Worm (Caenorhabditis elegans) whole organism, mixed stage, embryonic: Measurements from ENCODE around the gene F38B2.2.

Experiments
- M03D4.4 ChIP-seq: sonication (generic microtip); optimal IDR thresholded peaks from 2 replicates; lab custom pipeline; 2017; ENCODE audit warnings: mild to moderate bottlenecking, missing genetic modification characterization, missing compliant biosample characterization
- bed-3 ChIP-seq: fragments of 200-800 bp; sonication (Bioruptor generic); optimal IDR thresholded peaks from 3 replicates; lab custom pipeline; 2018; ENCODE audit warnings: mild to moderate bottlenecking, missing genetic modification characterization, moderate library complexity, missing compliant biosample characterization
- blmp-1 ChIP-seq: fragments of 150-350 bp; optimal IDR thresholded peaks from 2 replicates; lab custom pipeline; 2014; ENCODE audit warnings: missing biosample characterization, missing genetic modification characterization
- ceh-39 ChIP-seq: fragments of 150-350 bp; optimal IDR thresholded peaks from 2 replicates; lab custom pipeline; 2014; ENCODE audit warnings: missing biosample characterization, missing genetic modification characterization
- ceh-83 ChIP-seq: fragments of 200-800 bp; sonication (Bioruptor generic); optimal IDR thresholded peaks from 2 replicates; lab custom pipeline; 2018; ENCODE audit warnings: mild to moderate bottlenecking, missing genetic modification characterization, missing compliant biosample characterization
- ces-1 ChIP-seq: fragments of 150-350 bp; optimal IDR thresholded peaks from 2 replicates; lab custom pipeline; 2014; ENCODE audit warnings: missing biosample characterization, missing genetic modification reagents, missing genetic modification characterization
- cnd-1 ChIP-seq: fragments of 200-800 bp; sonication (Bioruptor generic); optimal IDR thresholded peaks from 2 replicates; lab custom pipeline; 2018; ENCODE audit warnings: mild to moderate bottlenecking, missing genetic modification characterization, missing compliant biosample characterization
- drap-1 ChIP-seq: fragments of 200-800 bp; sonication (Bioruptor generic); optimal IDR thresholded peaks from 3 replicates; lab custom pipeline; 2018; ENCODE audit warnings: mild to moderate bottlenecking, missing genetic modification characterization, missing compliant biosample characterization
- elt-1 ChIP-seq: sonication (generic microtip); optimal IDR thresholded peaks from 2 replicates; lab custom pipeline; 2017; ENCODE audit warnings: missing genetic modification characterization, mild to moderate bottlenecking, missing compliant biosample characterization, antibody characterized with exemption, moderate library complexity, borderline replicate concordance; ENCODE audit not compliant: insufficient read depth
- elt-3 ChIP-seq: fragments of 150-350 bp; optimal IDR thresholded peaks from 2 replicates; lab custom pipeline; 2014; ENCODE audit warnings: missing biosample characterization, missing genetic modification characterization
- flh-1 ChIP-seq: fragments of 200-800 bp; sonication (Bioruptor generic); optimal IDR thresholded peaks from 2 replicates; lab custom pipeline; 2018; ENCODE audit warnings: mild to moderate bottlenecking, missing genetic modification characterization, moderate library complexity, missing compliant biosample characterization
- ham-2 ChIP-seq: fragments of 200-800 bp; sonication (Bioruptor generic); optimal IDR thresholded peaks from 2 replicates; lab custom pipeline; 2018; ENCODE audit warnings: mild to moderate bottlenecking, missing genetic modification characterization, missing compliant biosample characterization
- hlh-1 ChIP-seq: fragments of 150-350 bp; optimal IDR thresholded peaks from 2 replicates; lab custom pipeline; 2014; ENCODE audit warnings: missing biosample characterization, missing genetic modification reagents, missing genetic modification characterization
- lin-32 ChIP-seq: fragments of 200-800 bp; sonication (Bioruptor generic); optimal IDR thresholded peaks from 2 replicates; lab custom pipeline; 2018; ENCODE audit warnings: mild to moderate bottlenecking, missing genetic modification characterization, missing compliant biosample characterization
- lsy-2 ChIP-seq: fragments of 150-350 bp; optimal IDR thresholded peaks from 2 replicates; lab custom pipeline; 2014; ENCODE audit warnings: missing biosample characterization, missing genetic modification characterization
- mab-5 ChIP-seq: fragments of 150-350 bp; optimal IDR thresholded peaks from 2 replicates; lab custom pipeline; 2014; ENCODE audit warnings: missing biosample characterization, missing genetic modification characterization
- mls-2 ChIP-seq: sonication (generic microtip); optimal IDR thresholded peaks from 2 replicates; lab custom pipeline; 2016; ENCODE audit warnings: mild to moderate bottlenecking, missing genetic modification characterization, moderate library complexity, missing compliant biosample characterization
- nhr-12 ChIP-seq: fragments of 150-350 bp; optimal IDR thresholded peaks from 2 replicates; lab custom pipeline; 2014; ENCODE audit warnings: missing biosample characterization, missing genetic modification characterization
- nhr-2 ChIP-seq: fragments of 150-350 bp; optimal IDR thresholded peaks from 2 replicates; lab custom pipeline; 2014; ENCODE audit warnings: missing biosample characterization, missing genetic modification characterization
- nhr-237 ChIP-seq: fragments of 150-350 bp; optimal IDR thresholded peaks from 2 replicates; lab custom pipeline; 2014; ENCODE audit warnings: missing biosample characterization, missing genetic modification characterization
- nhr-28 ChIP-seq: fragments of 150-350 bp; optimal IDR thresholded peaks from 2 replicates; lab custom pipeline; 2014; ENCODE audit warnings: missing biosample characterization, missing genetic modification characterization
- nhr-76 ChIP-seq: sonication (generic microtip); optimal IDR thresholded peaks from 2 replicates; lab custom pipeline; 2017; ENCODE audit warnings: missing biosample characterization, missing genetic modification characterization
- pha-4 ChIP-seq: fragments of 150-350 bp; optimal IDR thresholded peaks from 2 replicates; lab custom pipeline; 2018; ENCODE audit warnings: missing biosample characterization, missing genetic modification reagents, missing genetic modification characterization
- sem-2 ChIP-seq: fragments of 200-800 bp; sonication (Bioruptor generic); optimal IDR thresholded peaks from 2 replicates; lab custom pipeline; 2018; ENCODE audit warnings: mild to moderate bottlenecking, missing genetic modification characterization, missing compliant biosample characterization
- snpc-4 ChIP-seq: fragments of 150-350 bp; optimal IDR thresholded peaks from 2 replicates; lab custom pipeline; 2014; ENCODE audit warnings: missing biosample characterization, missing genetic modification characterization
- sptf-1 ChIP-seq: sonication (generic microtip); optimal IDR thresholded peaks from 2 replicates; lab custom pipeline; 2017; ENCODE audit warnings: mild to moderate bottlenecking, missing genetic modification characterization, moderate library complexity, missing compliant biosample characterization
- unc-120 ChIP-seq: sonication (generic microtip); optimal IDR thresholded peaks from 2 replicates; lab custom pipeline; 2017; ENCODE audit warnings: missing genetic modification characterization, missing compliant biosample characterization; ENCODE audit not compliant: poor library complexity, severe bottlenecking
- unc-39 ChIP-seq: fragments of 150-350 bp; optimal IDR thresholded peaks from 2 replicates; lab custom pipeline; 2014; ENCODE audit warnings: missing biosample characterization, missing genetic modification characterization
- unc-62 ChIP-seq: fragments of 150-350 bp; optimal IDR thresholded peaks from 2 replicates; lab custom pipeline; 2014; ENCODE audit warnings: missing biosample characterization, missing genetic modification reagents, missing genetic modification characterization
- ztf-11 ChIP-seq: fragments of 150-350 bp; optimal IDR thresholded peaks from 2 replicates; lab custom pipeline; 2014; ENCODE audit warnings: missing biosample characterization, missing genetic modification characterization

Gene F38B2.2

DNA sequence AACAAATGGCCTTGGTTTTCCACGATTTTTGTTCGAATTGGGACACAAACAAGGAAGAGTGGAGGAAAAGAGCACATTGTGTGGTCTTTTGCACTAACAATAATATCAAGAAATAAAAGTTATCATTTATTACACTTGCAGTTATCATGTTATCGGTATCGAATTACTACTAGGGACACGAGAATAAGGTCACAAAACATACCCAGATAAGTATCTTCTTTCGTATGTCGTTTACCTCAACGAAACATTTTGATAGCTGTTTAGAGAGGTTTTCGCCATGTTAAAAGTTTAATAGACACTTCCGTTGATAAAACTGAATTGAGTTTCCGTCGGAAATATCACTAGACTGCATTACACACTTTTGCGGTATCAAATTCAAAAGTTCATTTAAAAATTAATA is 28.2 kb downstream of the F38B2.2 start:
- no peak for TF ChIP-seq drap-1 (GFP tag; lab: Kevin White, UChicago)

DNA sequence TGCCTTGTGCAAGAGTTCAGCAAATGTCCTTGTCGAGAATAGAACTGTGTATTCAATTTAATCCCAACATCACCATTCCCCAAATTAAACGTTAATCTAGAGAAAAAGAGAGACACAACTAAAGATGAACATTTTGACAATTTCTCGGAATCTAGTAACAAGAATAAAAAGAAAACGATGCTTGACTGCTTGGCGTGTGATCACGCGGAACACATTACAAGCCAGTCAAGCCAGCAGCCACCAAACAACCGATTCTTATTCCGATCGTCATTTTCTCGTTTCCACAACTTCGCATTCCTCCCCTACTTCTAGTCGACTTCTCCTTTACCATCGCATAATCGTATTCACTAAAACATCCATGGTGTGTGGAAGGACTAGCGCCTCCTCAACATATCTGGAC is 29.8 kb downstream of the F38B2.2 start:
- TF ChIP-seq ztf-11 (tag; lab: Kevin White, UChicago) (no peak), snpc-4 (tag; lab: Kevin White, UChicago) (no peak), mls-2 (tag; lab: Kevin White, UChicago) (no peak), pha-4 (no peak), lin-32 (GFP tag; lab: Kevin White, UChicago) (no peak), lsy-2 (no peak), unc-62 (GFP tag; lab: Kevin White, UChicago) (no peak)

DNA sequence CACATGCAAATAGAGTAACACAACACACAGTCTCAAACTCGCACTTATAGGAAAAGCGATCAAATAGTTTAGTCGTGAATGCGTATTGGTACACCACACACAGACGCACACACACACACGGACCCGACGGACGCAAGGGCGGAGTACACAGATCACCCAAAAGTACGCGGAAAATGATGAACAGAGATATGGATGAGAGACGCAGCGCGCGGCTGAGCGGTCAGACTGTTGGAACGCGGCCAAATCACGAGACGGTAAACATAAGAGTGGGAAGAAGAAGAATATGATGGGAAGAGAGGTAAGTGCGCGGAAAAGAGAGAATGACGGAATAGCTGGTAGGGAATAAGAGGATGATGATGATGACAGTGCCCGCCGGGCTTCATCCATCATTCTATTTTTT is 31.1 kb downstream of the F38B2.2 start:
- TF ChIP-seq mls-2 (tag; lab: Kevin White, UChicago) (peak; percentile 40), drap-1 (GFP tag; lab: Kevin White, UChicago) (peak; percentile 71), ham-2 (GFP tag; lab: Kevin White, UChicago) (peak; percentile 73), pha-4 (peak; percentile 82), snpc-4 (tag; lab: Kevin White, UChicago) (no peak), M03D4.4 (tag; lab: Kevin White, UChicago) (peak; percentile 59), sptf-1 (peak; percentile 53), blmp-1 (tag; lab: Kevin White, UChicago) (no peak), lsy-2 (no peak), unc-62 (GFP tag; lab: Kevin White, UChicago) (peak; percentile 24), hlh-1 (tag; lab: Kevin White, UChicago) (peak; percentile 32)

DNA sequence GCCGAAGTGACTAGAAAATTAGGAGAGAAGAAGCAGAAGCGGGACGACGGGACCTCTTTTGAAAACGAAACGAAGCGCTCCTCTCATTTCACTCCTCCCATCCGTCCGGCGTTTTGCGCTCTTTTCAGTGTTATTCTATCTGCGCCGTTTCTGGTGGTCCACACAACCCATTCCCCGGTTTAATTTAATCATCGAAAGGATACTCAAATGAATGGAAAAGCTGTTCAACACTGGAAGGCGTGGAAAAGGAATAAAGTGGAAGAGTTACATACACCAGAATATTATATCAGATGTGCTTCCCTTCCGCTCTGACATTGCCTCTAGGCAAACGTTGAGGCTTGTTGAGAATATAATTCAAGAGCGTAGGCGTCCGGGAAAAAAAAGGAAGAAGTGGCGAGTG is 34.1 kb downstream of the F38B2.2 start:
- TF ChIP-seq elt-1 (tag; lab: Kevin White, UChicago): no peak
- TF ChIP-seq ces-1 (GFP tag; lab: Kevin White, UChicago): peak; percentile 76

DNA sequence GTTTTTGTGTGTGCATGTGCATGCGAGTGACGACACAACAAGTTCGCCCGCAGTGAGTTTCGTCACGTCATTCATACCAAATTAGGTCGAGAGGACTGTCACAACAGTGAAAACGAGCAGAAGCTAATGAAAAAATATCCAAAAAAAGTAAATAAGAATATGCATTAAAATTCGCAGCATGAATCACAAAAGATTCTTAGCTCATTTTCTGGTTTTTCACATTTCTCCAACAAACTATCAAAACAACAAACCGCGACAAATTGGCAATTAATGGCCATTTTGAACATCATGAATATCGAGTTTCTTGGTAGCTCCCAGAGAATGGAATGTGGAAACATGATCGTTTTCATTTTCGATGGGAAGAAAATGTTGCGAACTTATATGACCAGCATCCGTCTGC is 35.6 kb downstream of the F38B2.2 start:
- TF ChIP-seq snpc-4 (tag; lab: Kevin White, UChicago): no peak
- no peak for TF ChIP-seq elt-1 (tag; lab: Kevin White, UChicago)
- TF ChIP-seq ceh-83 (GFP tag; lab: Kevin White, UChicago): no peak
- TF ChIP-seq sem-2 (GFP tag; lab: Kevin White, UChicago): no peak
- no peak for TF ChIP-seq hlh-1 (tag; lab: Kevin White, UChicago)
- TF ChIP-seq ces-1 (GFP tag; lab: Kevin White, UChicago): no peak
- TF ChIP-seq nhr-28 (tag; lab: Kevin White, UChicago): no peak
- TF ChIP-seq nhr-237 (tag; lab: Kevin White, UChicago): no peak
- TF ChIP-seq unc-39: no peak
- no peak for TF ChIP-seq blmp-1 (tag; lab: Kevin White, UChicago)

DNA sequence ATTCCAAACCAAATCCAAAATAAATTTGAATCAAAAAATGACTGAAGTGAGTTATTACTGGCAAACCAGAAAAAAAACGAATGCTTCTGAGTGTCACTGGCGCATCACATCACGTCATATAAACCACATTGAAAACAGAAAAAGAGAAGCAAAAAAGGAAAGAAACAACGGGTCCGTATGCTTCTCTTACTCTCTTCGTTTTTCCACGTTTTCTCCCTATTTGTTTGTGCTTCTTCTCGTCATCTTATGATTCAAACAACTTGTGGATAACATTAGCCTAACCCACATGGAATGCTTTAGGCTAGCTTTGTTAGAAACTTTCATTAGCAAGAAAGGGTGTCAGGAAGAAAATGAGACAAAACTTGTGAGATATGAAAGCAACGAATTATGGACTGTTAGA is 37.7 kb downstream of the F38B2.2 start:
- no peak for TF ChIP-seq bed-3 (GFP tag; lab: Kevin White, UChicago)
- TF ChIP-seq nhr-76 (tag; lab: Kevin White, UChicago): no peak
- no peak for TF ChIP-seq M03D4.4 (tag; lab: Kevin White, UChicago)
- TF ChIP-seq, all 35 proteins: peak for 0

DNA sequence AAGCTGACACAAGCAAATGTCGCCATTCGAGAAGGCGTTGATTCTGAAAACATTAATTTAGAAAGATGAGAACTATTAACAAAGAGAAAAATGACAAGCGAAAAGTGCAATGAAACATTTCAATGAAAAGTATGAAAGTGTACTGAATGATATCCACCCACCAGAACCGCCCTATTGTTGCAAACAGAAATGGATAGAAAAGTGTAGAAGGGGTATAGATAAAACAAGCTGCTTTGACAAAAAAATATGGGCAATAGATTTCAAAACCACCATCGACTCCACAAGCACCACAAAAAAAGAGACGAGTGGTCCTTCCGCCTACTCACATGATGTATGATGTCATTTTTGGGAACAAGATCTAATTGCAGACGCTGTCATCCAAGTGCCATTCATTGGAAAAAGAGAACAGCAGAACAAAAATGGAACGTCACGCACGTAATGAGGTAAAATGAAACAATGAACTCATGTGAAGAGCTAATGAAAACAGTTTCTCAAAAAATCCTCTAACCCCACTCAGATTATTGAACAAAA is 38.5 kb downstream of the F38B2.2 start, which contains the start of gene C34F6.10:
C34F6.10 (minus strand) TSS at position 51 of the 531 bp plus-strand sequence.
- TF ChIP-seq nhr-12 (tag; lab: Kevin White, UChicago) (no peak), cnd-1 (tag; lab: Kevin White, UChicago) (no peak), snpc-4 (tag; lab: Kevin White, UChicago) (no peak), nhr-2 (no peak), nhr-76 (tag; lab: Kevin White, UChicago) (no peak), bed-3 (GFP tag; lab: Kevin White, UChicago) (no peak), drap-1 (GFP tag; lab: Kevin White, UChicago) (no peak), elt-3 (tag; lab: Kevin White, UChicago) (no peak), ceh-39 (no peak), M03D4.4 (tag; lab: Kevin White, UChicago) (no peak), ham-2 (GFP tag; lab: Kevin White, UChicago) (no peak), nhr-28 (tag; lab: Kevin White, UChicago) (no peak), flh-1 (GFP tag; lab: Kevin White, UChicago) (no peak), ces-1 (GFP tag; lab: Kevin White, UChicago) (no peak), lin-32 (GFP tag; lab: Kevin White, UChicago) (no peak), blmp-1 (tag; lab: Kevin White, UChicago) (no peak), ceh-83 (GFP tag; lab: Kevin White, UChicago) (no peak), mab-5 (tag; lab: Kevin White, UChicago) (no peak), unc-120 (tag; lab: Kevin White, UChicago) (no peak)
